Worm (Caenorhabditis elegans) whole organism, late embryonic: ENCODE data around the gene moc-2.

Experiments
- C08G9.2 ChIP-seq: sonication (generic microtip); optimal IDR thresholded peaks from 2 replicates; lab custom pipeline; 2016; ENCODE audit warnings: mild to moderate bottlenecking, missing genetic modification characterization, moderate library complexity, missing compliant biosample characterization
- F13H6.1 ChIP-seq: sonication (generic microtip); optimal IDR thresholded peaks from 2 replicates; lab custom pipeline; 2016; ENCODE audit warnings: missing genetic modification characterization, missing compliant biosample characterization
- K09A11.1 ChIP-seq: sonication (generic microtip); optimal IDR thresholded peaks from 2 replicates; lab custom pipeline; 2017; ENCODE audit warnings: antibody characterized with exemption, mild to moderate bottlenecking, missing genetic modification characterization, missing compliant biosample characterization; ENCODE audit not compliant: insufficient read depth
- Y22D7AL.16 ChIP-seq: sonication (generic microtip); optimal IDR thresholded peaks from 2 replicates; lab custom pipeline; 2016; ENCODE audit warnings: missing genetic modification characterization, missing compliant biosample characterization
- ahr-1 ChIP-seq: sonication (generic microtip); optimal IDR thresholded peaks from 2 replicates; lab custom pipeline; 2016; ENCODE audit warnings: missing genetic modification characterization, missing compliant biosample characterization
- ceh-18 ChIP-seq: sonication (generic microtip); optimal IDR thresholded peaks from 2 replicates; lab custom pipeline; 2016; ENCODE audit warnings: missing genetic modification characterization, missing compliant biosample characterization
- ceh-19 ChIP-seq: fragments of 200-800 bp; sonication (Bioruptor generic); optimal IDR thresholded peaks from 2 replicates; lab custom pipeline; 2018; ENCODE audit warnings: mild to moderate bottlenecking, missing genetic modification characterization, missing compliant biosample characterization
- ceh-2 ChIP-seq: sonication (generic microtip); optimal IDR thresholded peaks from 2 replicates; lab custom pipeline; 2016; ENCODE audit warnings: missing genotype, missing genetic modification characterization, missing compliant biosample characterization
- ceh-24 ChIP-seq: sonication (generic microtip); optimal IDR thresholded peaks from 2 replicates; lab custom pipeline; 2016; ENCODE audit warnings: mild to moderate bottlenecking, missing genetic modification characterization, missing compliant biosample characterization
- ceh-30 ChIP-seq: fragments of 150-350 bp; optimal IDR thresholded peaks from 2 replicates; lab custom pipeline; 2014; ENCODE audit warnings: missing biosample characterization, missing genetic modification characterization
- ceh-31 ChIP-seq: sonication (generic microtip); optimal IDR thresholded peaks from 2 replicates; lab custom pipeline; 2016; ENCODE audit warnings: missing genetic modification characterization, missing compliant biosample characterization
- ceh-6 ChIP-seq: fragments of 200-800 bp; sonication (Bioruptor generic); optimal IDR thresholded peaks from 2 replicates; lab custom pipeline; 2018; ENCODE audit warnings: mild to moderate bottlenecking, missing genetic modification characterization, missing compliant biosample characterization
- che-1 ChIP-seq: sonication (generic microtip); optimal IDR thresholded peaks from 2 replicates; lab custom pipeline; 2016; ENCODE audit warnings: mild to moderate bottlenecking, missing genetic modification characterization, missing compliant biosample characterization
- dmd-4 ChIP-seq: sonication (generic microtip); optimal IDR thresholded peaks from 2 replicates; lab custom pipeline; 2016; ENCODE audit warnings: borderline replicate concordance, missing genetic modification characterization, missing compliant biosample characterization
- elt-4 ChIP-seq: sonication (generic microtip); optimal IDR thresholded peaks from 2 replicates; lab custom pipeline; 2016; ENCODE audit warnings: missing genetic modification characterization, missing compliant biosample characterization
- ets-4 ChIP-seq: sonication (generic microtip); optimal IDR thresholded peaks from 2 replicates; lab custom pipeline; 2016; ENCODE audit warnings: missing genetic modification characterization, missing compliant biosample characterization
- eyg-1 ChIP-seq: sonication (generic microtip); optimal IDR thresholded peaks from 2 replicates; lab custom pipeline; 2016; ENCODE audit warnings: missing genotype, missing genetic modification characterization, missing compliant biosample characterization
- fax-1 ChIP-seq: sonication (generic microtip); optimal IDR thresholded peaks from 2 replicates; lab custom pipeline; 2016; ENCODE audit warnings: missing genotype, missing genetic modification characterization, missing compliant biosample characterization
- fkh-6 ChIP-seq: sonication (generic microtip); optimal IDR thresholded peaks from 2 replicates; lab custom pipeline; 2016; ENCODE audit warnings: missing genetic modification characterization, missing compliant biosample characterization
- gmeb-2 ChIP-seq: sonication (generic microtip); optimal IDR thresholded peaks from 2 replicates; lab custom pipeline; 2016; ENCODE audit warnings: missing genetic modification characterization, inconsistent platforms, missing compliant biosample characterization
- hlh-13 ChIP-seq: fragments of 200-800 bp; sonication (Bioruptor generic); optimal IDR thresholded peaks from 2 replicates; lab custom pipeline; 2018; ENCODE audit warnings: mild to moderate bottlenecking, missing genetic modification characterization, missing compliant biosample characterization
- hlh-30 ChIP-seq: sonication (generic microtip); optimal IDR thresholded peaks from 2 replicates; lab custom pipeline; 2017; ENCODE audit warnings: antibody characterized with exemption, missing genetic modification characterization, missing compliant biosample characterization; ENCODE audit not compliant: insufficient read depth
- hlh-6 ChIP-seq: sonication (generic microtip); optimal IDR thresholded peaks from 2 replicates; lab custom pipeline; 2016; ENCODE audit warnings: missing genotype, missing genetic modification characterization, missing compliant biosample characterization
- nfya-1 ChIP-seq: sonication (generic microtip); optimal IDR thresholded peaks from 2 replicates; lab custom pipeline; 2017; ENCODE audit warnings: missing genetic modification characterization, mild to moderate bottlenecking, missing compliant biosample characterization, antibody characterized with exemption, moderate library complexity
- nhr-11 ChIP-seq: fragments of 150-350 bp; optimal IDR thresholded peaks from 2 replicates; lab custom pipeline; 2014; ENCODE audit warnings: missing biosample characterization, missing genetic modification characterization
- odd-2 ChIP-seq: sonication (generic microtip); optimal IDR thresholded peaks from 2 replicates; lab custom pipeline; 2017; ENCODE audit warnings: antibody characterized with exemption, mild to moderate bottlenecking, missing genetic modification characterization, missing compliant biosample characterization
- pag-3 ChIP-seq: sonication (generic microtip); optimal IDR thresholded peaks from 2 replicates; lab custom pipeline; 2016; ENCODE audit warnings: missing compliant biosample characterization, missing genetic modification characterization, borderline replicate concordance
- pat-9 ChIP-seq: fragments of 200-800 bp; sonication (Bioruptor generic); optimal IDR thresholded peaks from 2 replicates; lab custom pipeline; 2018; ENCODE audit warnings: mild to moderate bottlenecking, missing genetic modification characterization, moderate library complexity, missing compliant biosample characterization
- pros-1 ChIP-seq: fragments of 150-350 bp; optimal IDR thresholded peaks from 2 replicates; lab custom pipeline; 2014; ENCODE audit warnings: missing biosample characterization, missing genetic modification reagents, missing genetic modification characterization
- ref-2 ChIP-seq: sonication (generic microtip); optimal IDR thresholded peaks from 2 replicates; lab custom pipeline; 2016; ENCODE audit warnings: missing genetic modification characterization, missing compliant biosample characterization
- syd-9 ChIP-seq: sonication (generic microtip); optimal IDR thresholded peaks from 2 replicates; lab custom pipeline; 2016; ENCODE audit warnings: mild to moderate bottlenecking, missing genetic modification characterization, moderate library complexity, missing compliant biosample characterization
- tbx-2 ChIP-seq: sonication (generic microtip); optimal IDR thresholded peaks from 2 replicates; lab custom pipeline; 2016; ENCODE audit warnings: missing genetic modification characterization, missing compliant biosample characterization
- tbx-7 ChIP-seq: sonication (generic microtip); optimal IDR thresholded peaks from 2 replicates; lab custom pipeline; 2016; ENCODE audit warnings: missing genotype, missing genetic modification characterization, missing compliant biosample characterization
- ttx-3 ChIP-seq: sonication (generic microtip); optimal IDR thresholded peaks from 2 replicates; lab custom pipeline; 2016; ENCODE audit warnings: missing genetic modification reagents, missing genetic modification characterization, missing compliant biosample characterization
- unc-3 ChIP-seq, 2 experiments: fragments of 200-800 bp in 1 of 2; sonication (Bioruptor generic) in 1 of 2; sonication (generic microtip) in 1 of 2; conservative IDR thresholded peaks in 1 of 2; optimal IDR thresholded peaks in 1 of 2; 2 replicates each; pipeline versions ENCODE4 v1.3.6 to Lab custom; 2016 to 2022; ENCODE audit warnings: missing compliant biosample characterization in 2 of 2, missing genetic modification characterization in 2 of 2, missing genetic modification reagents in 1 of 2
- unc-42 ChIP-seq: sonication (generic microtip); optimal IDR thresholded peaks from 2 replicates; lab custom pipeline; 2016; ENCODE audit warnings: missing genotype, missing genetic modification characterization, missing compliant biosample characterization
- unc-55 ChIP-seq: sonication (generic microtip); optimal IDR thresholded peaks from 2 replicates; lab custom pipeline; 2017; ENCODE audit warnings: missing biosample characterization, missing genetic modification reagents, missing genetic modification characterization
- unc-86 ChIP-seq: sonication (generic microtip); optimal IDR thresholded peaks from 2 replicates; lab custom pipeline; 2016; ENCODE audit warnings: missing genetic modification characterization, missing compliant biosample characterization

Gene moc-2

ce11 chrV:6485109-6485508 is 18.9 kb downstream of the moc-2 start:
- TF ChIP-seq odd-2 (no peak), fkh-6 (no peak), ets-4 (tag; lab: Kevin White, UChicago) (no peak), pag-3 (tag; lab: Kevin White, UChicago) (no peak), K09A11.1 (no peak), unc-42 (peak; percentile 6), ceh-31 (tag; lab: Kevin White, UChicago) (peak; percentile 62), ceh-2 (tag; lab: Kevin White, UChicago) (no peak), tbx-2 (tag; lab: Kevin White, UChicago) (peak; percentile 45), ref-2 (peak; percentile 14), pros-1 (no peak)

ce11 chrV:6476026-6476425 is 28.0 kb downstream of the moc-2 start:
- TF ChIP-seq unc-3 (GFP tag; conservative IDR thresholded peaks at IDR 0.05; lab: Robert Waterston, UW) (no peak), unc-3 (tag; optimal IDR thresholded peaks at IDR 0.05; lab: Kevin White, UChicago) (no peak), nhr-11 (tag; lab: Kevin White, UChicago) (no peak), tbx-2 (tag; lab: Kevin White, UChicago) (no peak), C08G9.2 (tag; lab: Kevin White, UChicago) (no peak), ahr-1 (tag; lab: Kevin White, UChicago) (no peak), pat-9 (tag; lab: Kevin White, UChicago) (no peak), che-1 (tag; lab: Kevin White, UChicago) (no peak), ceh-31 (tag; lab: Kevin White, UChicago) (no peak), pros-1 (no peak), K09A11.1 (no peak), hlh-6 (tag; lab: Kevin White, UChicago) (no peak), hlh-30 (tag; lab: Kevin White, UChicago) (no peak), ttx-3 (no peak), F13H6.1 (tag; lab: Kevin White, UChicago) (no peak), hlh-13 (GFP tag; lab: Kevin White, UChicago) (no peak)

- TF ChIP-seq ceh-24 (tag; lab: Kevin White, UChicago) (no peak), nhr-11 (tag; lab: Kevin White, UChicago) (no peak), pros-1 (no peak), syd-9 (tag; lab: Kevin White, UChicago) (no peak), fax-1 (tag; lab: Kevin White, UChicago) (no peak), hlh-13 (GFP tag; lab: Kevin White, UChicago) (no peak), hlh-30 (tag; lab: Kevin White, UChicago) (no peak), ets-4 (tag; lab: Kevin White, UChicago) (no peak), ceh-30 (no peak), gmeb-2 (tag; lab: Kevin White, UChicago) (no peak), tbx-7 (no peak), Y22D7AL.16 (tag; lab: Kevin White, UChicago) (no peak), elt-4 (tag; lab: Kevin White, UChicago) (no peak), unc-55 (no peak), unc-86 (tag; lab: Kevin White, UChicago) (no peak), che-1 (tag; lab: Kevin White, UChicago) (no peak)
- TF ChIP-seq, all 69 proteins: peak for 0
Observed at ce11 chrV:6471208-6471607, 32.8 kb downstream of the moc-2 start.

- TF ChIP-seq ceh-19 (GFP tag; lab: Kevin White, UChicago) (peak; percentile 45), unc-3 (GFP tag; conservative IDR thresholded peaks at IDR 0.05; lab: Robert Waterston, UW) (no peak), unc-3 (tag; optimal IDR thresholded peaks at IDR 0.05; lab: Kevin White, UChicago) (no peak)
Observed at ce11 chrV:6467676-6468075, 36.3 kb downstream of the moc-2 start.

- no peak for TF ChIP-seq tbx-2 (tag; lab: Kevin White, UChicago)
- TF ChIP-seq hlh-13 (GFP tag; lab: Kevin White, UChicago), result no peak
- no peak for TF ChIP-seq ets-4 (tag; lab: Kevin White, UChicago)
- TF ChIP-seq ceh-31 (tag; lab: Kevin White, UChicago), result no peak
- no peak for TF ChIP-seq dmd-4
- no peak for TF ChIP-seq ceh-18 (tag; lab: Kevin White, UChicago)
- no peak for TF ChIP-seq hlh-6 (tag; lab: Kevin White, UChicago)
- TF ChIP-seq eyg-1 (tag; lab: Kevin White, UChicago), result no peak
- TF ChIP-seq ceh-6 (GFP tag; lab: Kevin White, UChicago), result no peak
- TF ChIP-seq nfya-1 (tag; lab: Kevin White, UChicago), result no peak
- TF ChIP-seq hlh-30 (tag; lab: Kevin White, UChicago), result no peak
Observed at ce11 chrV:6464765-6465164, 39.2 kb downstream of the moc-2 start, which contains the start of gene unc-83. Gene unc-83 (plus strand): TSS chrV:6465065.
